Worm (Caenorhabditis elegans): Measurements from ENCODE around the gene B0361.11.
A peak's percentile ranks its signal among the peaks of the same experiment; 100 is the strongest.

Gene B0361.11

ce11 chrIII:7258931-7259330, 18.5 kb upstream of the B0361.11 start, which contains the start of gene B0361.4:
Gene B0361.4 (plus strand): TSS chrIII:7258991.
- no peak for TF ChIP-seq nhr-11 (tag; optimal IDR thresholded peaks at IDR 0.05)
- no peak for TF ChIP-seq elt-3 (tag; optimal IDR thresholded peaks at IDR 0.05)
- TF ChIP-seq nhr-23 (tag; optimal IDR thresholded peaks at IDR 0.05): no peak
- no peak for TF ChIP-seq nhr-12 (tag; optimal IDR thresholded peaks at IDR 0.05)
- TF ChIP-seq ztf-1 (GFP tag; conservative IDR thresholded peaks at IDR 0.05): no peak
- no peak for TF ChIP-seq nhr-6 (tag; optimal IDR thresholded peaks at IDR 0.05)
- no peak for TF ChIP-seq lin-39 (tag; optimal IDR thresholded peaks at IDR 0.05)
- no peak for TF ChIP-seq ztf-11 (tag; optimal IDR thresholded peaks at IDR 0.05)
- no peak for TF ChIP-seq ztf-4 (tag; optimal IDR thresholded peaks at IDR 0.05)
- no peak for TF ChIP-seq R02D3.7 (tag; optimal IDR thresholded peaks at IDR 0.05)
- TF ChIP-seq lin-13 (GFP tag; optimal IDR thresholded peaks at IDR 0.05): no peak
- TF ChIP-seq ama-1 (optimal IDR thresholded peaks at IDR 0.05): no peak
- no peak for TF ChIP-seq nhr-237 (tag; optimal IDR thresholded peaks at IDR 0.05)
- no peak for TF ChIP-seq elt-1 (tag; optimal IDR thresholded peaks at IDR 0.05)
- TF ChIP-seq unc-39 (tag; optimal IDR thresholded peaks at IDR 0.05): no peak

DNA sequence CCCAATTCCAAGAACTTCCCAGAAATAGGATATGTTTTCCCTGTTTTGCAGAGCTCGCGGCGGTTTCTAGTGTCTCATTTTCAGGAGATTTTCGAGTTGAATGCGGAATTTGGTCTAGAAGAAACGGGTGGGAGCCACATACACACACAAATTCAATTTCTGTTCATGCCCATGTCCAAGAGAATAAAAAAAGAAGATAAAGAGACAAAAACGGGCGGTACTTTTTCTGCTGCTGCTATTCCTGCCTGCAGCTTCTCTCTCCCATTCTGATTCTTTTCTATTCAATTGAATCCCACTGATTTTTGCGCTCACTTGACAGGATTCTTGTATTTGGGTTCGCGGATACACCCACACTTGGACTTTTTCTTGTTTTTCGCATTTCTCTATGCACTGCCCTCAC, 14.8 kb upstream of the B0361.11 start:
- TF ChIP-seq gmeb-1 (tag; optimal IDR thresholded peaks at IDR 0.05) (no peak), sem-4 (tag; optimal IDR thresholded peaks at IDR 0.05) (no peak), R02D3.7 (tag; optimal IDR thresholded peaks at IDR 0.05) (no peak), lin-13 (GFP tag; optimal IDR thresholded peaks at IDR 0.05) (no peak), skn-1 (tag; optimal IDR thresholded peaks at IDR 0.05) (no peak), mbf-1 (tag; optimal IDR thresholded peaks at IDR 0.05) (no peak), nhr-23 (tag; optimal IDR thresholded peaks at IDR 0.05) (no peak), unc-62 (GFP tag; optimal IDR thresholded peaks at IDR 0.05) (no peak)

ce11 chrIII:7263028-7263427, 14.4 kb upstream of the B0361.11 start:
- TF ChIP-seq nhr-21 (tag; optimal IDR thresholded peaks at IDR 0.05) (no peak), unc-39 (tag; optimal IDR thresholded peaks at IDR 0.05) (no peak)

ce11 chrIII:7271083-7271482, 6.3 kb upstream of the B0361.11 start:
- TF ChIP-seq snpc-4 (tag; optimal IDR thresholded peaks at IDR 0.05) (no peak), elt-3 (tag; optimal IDR thresholded peaks at IDR 0.05) (no peak), R02D3.7 (tag; optimal IDR thresholded peaks at IDR 0.05) (no peak), sma-3 (GFP tag; optimal IDR thresholded peaks at IDR 0.05) (peak; percentile 12), nhr-25 (tag; optimal IDR thresholded peaks at IDR 0.05) (peak; percentile 13), mdl-1 (tag; optimal IDR thresholded peaks at IDR 0.05) (no peak), nhr-21 (tag; optimal IDR thresholded peaks at IDR 0.05) (no peak)

- TF ChIP-seq sma-3 (GFP tag; optimal IDR thresholded peaks at IDR 0.05) (peak; percentile 41), crh-2 (tag; optimal IDR thresholded peaks at IDR 0.05) (peak; percentile 56), mab-5 (tag; optimal IDR thresholded peaks at IDR 0.05) (peak; percentile 70), nhr-129 (tag; optimal IDR thresholded peaks at IDR 0.05) (peak; percentile 86), unc-55 (GFP tag; optimal IDR thresholded peaks at IDR 0.05) (peak; percentile 7), gmeb-1 (tag; optimal IDR thresholded peaks at IDR 0.05) (peak; percentile 28), nhr-6 (tag; optimal IDR thresholded peaks at IDR 0.05) (peak; percentile 35), C34F6.9 (tag; optimal IDR thresholded peaks at IDR 0.05) (peak; percentile 81), mdl-1 (tag; optimal IDR thresholded peaks at IDR 0.05) (peak in 1 of 2 experiments; percentile 25), nhr-12 (tag; optimal IDR thresholded peaks at IDR 0.05) (no peak), mbf-1 (tag; optimal IDR thresholded peaks at IDR 0.05) (no peak), lin-11 (tag; optimal IDR thresholded peaks at IDR 0.05) (no peak), sma-9 (GFP tag; optimal IDR thresholded peaks at IDR 0.05) (peak; percentile 77), sma-9 (tag; optimal IDR thresholded peaks at IDR 0.05) (no peak), fos-1 (tag; optimal IDR thresholded peaks at IDR 0.05) (peak; percentile 9), ama-1 (optimal IDR thresholded peaks at IDR 0.05) (peak; percentile 68), ztf-4 (tag; optimal IDR thresholded peaks at IDR 0.05) (no peak), nhr-25 (tag; optimal IDR thresholded peaks at IDR 0.05) (peak; percentile 59), F13H6.1 (tag; optimal IDR thresholded peaks at IDR 0.05) (peak; percentile 59), lsy-2 (tag; optimal IDR thresholded peaks at IDR 0.05) (peak in 1 of 2 experiments; percentile 61)
These were observed 5.3 kb upstream of the B0361.11 start for ce11 chrIII:7272088-7272487.
